Fruit fly (Drosophila melanogaster) whole organism, embryonic: ENCODE measurements around the gene CG14423.

Source experiments
- CG1792 ChIP-seq: fragments of 200-800 bp; sonication (Bioruptor generic); optimal IDR thresholded peaks from 2 replicates; lab custom pipeline; 2016; ENCODE audit warnings: missing biosample characterization, missing genetic modification characterization
- CG9797 ChIP-seq: fragments of 200-800 bp; sonication (Bioruptor generic); optimal IDR thresholded peaks from 3 replicates; lab custom pipeline; 2018; ENCODE audit warnings: missing biosample characterization, mild to moderate bottlenecking, missing genetic modification characterization

- TF ChIP-seq CG9797 = no peak
- no peak for TF ChIP-seq CG1792 (GFP tag; lab: Kevin White, UChicago)
These were observed 19.6 kb downstream of the CG14423 start for dm6 chrX:2964678-2965231.
